Fruit fly (Drosophila melanogaster) whole organism, embryonic: ENCODE data around the gene CG5390.

Source experiments
- Abd-B ChIP-seq: fragments of 200-800 bp; sonication (Bioruptor generic); optimal IDR thresholded peaks from 2 replicates; lab custom pipeline; 2018; ENCODE audit warnings: missing biosample characterization, mild to moderate bottlenecking, missing genetic modification characterization, moderate library complexity
- Blimp-1 ChIP-seq: fragments of 200-800 bp; sonication (Bioruptor generic); optimal IDR thresholded peaks from 3 replicates; lab custom pipeline; 2018; ENCODE audit warnings: missing biosample characterization, missing genetic modification characterization, mild to moderate bottlenecking, moderate library complexity, missing genetic modification reagents
- C15 ChIP-seq: fragments of 200-800 bp; sonication (Bioruptor generic); IDR thresholded peaks from 3 replicates; pipeline ENCODE4 v1.3.6; 2022; ENCODE audit warnings: missing biosample characterization, missing genetic modification characterization
- CG11085 ChIP-seq: fragments of 200-800 bp; sonication (Bioruptor generic); IDR thresholded peaks from 2 replicates; pipeline ENCODE4 v1.3.6; 2022; ENCODE audit warnings: missing biosample characterization, missing genetic modification characterization
- CG11247 ChIP-seq: fragments of 200-800 bp; sonication (Bioruptor generic); IDR thresholded peaks from 2 replicates; pipeline ENCODE4 v1.3.6; 2022; ENCODE audit warnings: missing biosample characterization, missing genetic modification characterization
- CG12155 ChIP-seq: fragments of 200-800 bp; sonication (Bioruptor generic); optimal IDR thresholded peaks from 3 replicates; lab custom pipeline; 2016; ENCODE audit warnings: missing biosample characterization, missing genetic modification characterization
- CG13123 ChIP-seq: fragments of 200-800 bp; sonication (Bioruptor generic); optimal IDR thresholded peaks from 2 replicates; lab custom pipeline; 2016; ENCODE audit warnings: missing biosample characterization, missing genetic modification characterization
- CG14014 ChIP-seq: fragments of 200-800 bp; sonication (Bioruptor generic); IDR thresholded peaks from 2 replicates; pipeline ENCODE4 v1.3.6; 2022; ENCODE audit warnings: missing biosample characterization, missing genetic modification characterization
- CG1603 ChIP-seq: fragments of 200-800 bp; sonication (Bioruptor generic); optimal IDR thresholded peaks from 2 replicates; lab custom pipeline; 2019; ENCODE audit warnings: missing biosample characterization, mild to moderate bottlenecking, missing genetic modification characterization, moderate library complexity
- CG17186 ChIP-seq: fragments of 200-800 bp; sonication (Bioruptor generic); optimal IDR thresholded peaks from 3 replicates; lab custom pipeline; 2017; ENCODE audit warnings: missing biosample characterization, missing genetic modification reagents, missing genetic modification characterization
- CG33213 ChIP-seq: fragments of 200-800 bp; sonication (Bioruptor generic); optimal IDR thresholded peaks from 3 replicates; lab custom pipeline; 2016; ENCODE audit warnings: missing biosample characterization, missing genetic modification characterization
- CG4328 ChIP-seq: fragments of 200-800 bp; sonication (Bioruptor generic); optimal IDR thresholded peaks from 3 replicates; lab custom pipeline; 2017; ENCODE audit warnings: missing biosample characterization, missing genetic modification reagents, missing genetic modification characterization
- CG6854 ChIP-seq: fragments of 200-800 bp; sonication (Bioruptor generic); optimal IDR thresholded peaks from 3 replicates; lab custom pipeline; 2017; ENCODE audit warnings: missing biosample characterization, mild to moderate bottlenecking, missing genetic modification characterization
- CG8281 ChIP-seq: fragments of 200-800 bp; sonication (Bioruptor generic); optimal IDR thresholded peaks from 2 replicates; lab custom pipeline; 2018; ENCODE audit warnings: missing biosample characterization, mild to moderate bottlenecking, missing genetic modification characterization, moderate library complexity
- Deaf1 ChIP-seq: fragments of 200-800 bp; optimal IDR thresholded peaks from 3 replicates; lab custom pipeline; 2019; ENCODE audit warnings: missing biosample characterization, mild to moderate bottlenecking, missing genetic modification characterization, moderate library complexity
- Elba2 ChIP-seq: fragments of 200-800 bp; sonication (Bioruptor generic); optimal IDR thresholded peaks from 3 replicates; lab custom pipeline; 2016; ENCODE audit warnings: missing biosample characterization, missing genetic modification characterization
- Ets97D ChIP-seq: fragments of 200-800 bp; sonication (Bioruptor generic); optimal IDR thresholded peaks from 3 replicates; lab custom pipeline; 2016; ENCODE audit warnings: missing biosample characterization, missing genetic modification characterization
- Fer1 ChIP-seq: fragments of 200-800 bp; sonication (Bioruptor generic); optimal IDR thresholded peaks from 2 replicates; lab custom pipeline; 2017; ENCODE audit warnings: missing biosample characterization, mild to moderate bottlenecking, missing genetic modification characterization
- GATAe ChIP-seq: fragments of 200-800 bp; sonication (Bioruptor generic); conservative IDR thresholded peaks from 2 replicates; pipeline ENCODE4 v1.3.6; 2022; ENCODE audit warnings: missing biosample characterization, missing genetic modification characterization
- H15 ChIP-seq: fragments of 200-800 bp; sonication (Bioruptor generic); IDR thresholded peaks from 3 replicates; pipeline ENCODE4 v1.3.6; 2022; ENCODE audit warnings: missing biosample characterization, missing genetic modification characterization
- HmgD ChIP-seq: fragments of 200-800 bp; sonication (Bioruptor generic); optimal IDR thresholded peaks from 3 replicates; lab custom pipeline; 2016; ENCODE audit warnings: missing biosample characterization, missing genetic modification characterization
- Hr51 ChIP-seq, 2 experiments: fragments of 200-800 bp; sonication (Bioruptor generic); optimal IDR thresholded peaks; 2 replicates in 1 of 2; 3 replicates in 1 of 2; lab custom pipeline; 2016 to 2018; ENCODE audit warnings: missing biosample characterization in 2 of 2, missing genetic modification characterization in 2 of 2, mild to moderate bottlenecking in 1 of 2, moderate library complexity in 1 of 2
- Hsf ChIP-seq: fragments of 200-800 bp; sonication (Bioruptor generic); optimal IDR thresholded peaks from 3 replicates; lab custom pipeline; 2016; ENCODE audit warnings: missing biosample characterization, missing genetic modification characterization
- Med ChIP-seq: fragments of 200-800 bp; sonication (Bioruptor generic); peaks from one replicate; lab custom pipeline; 2016; ENCODE audit warnings: missing biosample characterization, missing genetic modification characterization, mild to moderate bottlenecking, inconsistent platforms, moderate library complexity
- Meics ChIP-seq: fragments of 200-800 bp; sonication (Bioruptor generic); optimal IDR thresholded peaks from 2 replicates; lab custom pipeline; 2017; ENCODE audit warnings: missing biosample characterization, mild to moderate bottlenecking, missing genetic modification characterization
- Neu2 ChIP-seq: fragments of 200-800 bp; sonication (Bioruptor generic); optimal IDR thresholded peaks from 3 replicates; lab custom pipeline; 2016; ENCODE audit warnings: missing biosample characterization, missing genetic modification characterization, borderline replicate concordance
- Rfx ChIP-seq: fragments of 200-800 bp; sonication (Bioruptor generic); IDR thresholded peaks from 2 replicates; pipeline ENCODE4 v1.3.6; 2022; ENCODE audit warnings: missing biosample characterization, missing genetic modification characterization
- Scr ChIP-seq: fragments of 200-800 bp; sonication (Bioruptor generic); IDR thresholded peaks from 2 replicates; pipeline ENCODE4 v1.3.6; 2022; ENCODE audit warnings: missing biosample characterization, missing genetic modification characterization; ENCODE audit not compliant: partially characterized antibody
- ab ChIP-seq: fragments of 200-800 bp; sonication (Bioruptor generic); optimal IDR thresholded peaks from 2 replicates; lab custom pipeline; 2016; ENCODE audit warnings: missing biosample characterization, missing genetic modification characterization
- abd-A ChIP-seq: fragments of 200-800 bp; sonication (Bioruptor generic); optimal IDR thresholded peaks from 3 replicates; lab custom pipeline; 2019; ENCODE audit warnings: missing biosample characterization, mild to moderate bottlenecking, missing genetic modification characterization, moderate library complexity
- amos ChIP-seq: fragments of 200-800 bp; sonication (Bioruptor generic); IDR thresholded peaks from 2 replicates; pipeline ENCODE4 v1.3.6; 2022; ENCODE audit warnings: missing biosample characterization, missing genetic modification characterization; ENCODE audit not compliant: partially characterized antibody
- ase ChIP-seq: fragments of 200-800 bp; sonication (Bioruptor generic); IDR thresholded peaks from 3 replicates; pipeline ENCODE4 v1.3.6; 2022; ENCODE audit warnings: missing biosample characterization, missing genetic modification characterization
- bab2 ChIP-seq: fragments of 200-800 bp; sonication (Bioruptor generic); optimal IDR thresholded peaks from 2 replicates; lab custom pipeline; 2016; ENCODE audit warnings: missing biosample characterization, missing genetic modification characterization
- en ChIP-seq: fragments of 200-800 bp; sonication (Bioruptor generic); optimal IDR thresholded peaks from 2 replicates; lab custom pipeline; 2016; ENCODE audit warnings: missing biosample characterization, missing genetic modification characterization
- h ChIP-seq: fragments of >200 bp; optimal IDR thresholded peaks from 2 replicates; lab custom pipeline; 2017
- lola ChIP-seq, 3 experiments: fragments of >200 bp in 2 of 3; fragments of 200-800 bp in 1 of 3; sonication (Bioruptor generic) in 1 of 3; optimal IDR thresholded peaks; 2 replicates each; lab custom pipeline; 2017 to 2019; ENCODE audit warnings: missing biosample characterization in 3 of 3, missing genetic modification characterization in 3 of 3, mild to moderate bottlenecking in 1 of 3, moderate library complexity in 1 of 3
- luna ChIP-seq: fragments of 200-800 bp; sonication (Bioruptor generic); optimal IDR thresholded peaks from 2 replicates; lab custom pipeline; 2016; ENCODE audit warnings: missing biosample characterization, missing genetic modification characterization
- mam ChIP-seq: fragments of 200-800 bp; sonication (Bioruptor generic); optimal IDR thresholded peaks from 3 replicates; lab custom pipeline; 2016; ENCODE audit warnings: missing biosample characterization, missing genetic modification characterization
- phol ChIP-seq: fragments of 200-800 bp; sonication (Bioruptor generic); optimal IDR thresholded peaks from 3 replicates; lab custom pipeline; 2018; ENCODE audit warnings: missing biosample characterization, mild to moderate bottlenecking, missing genetic modification characterization, moderate library complexity
- pzg ChIP-seq: fragments of 200-800 bp; sonication (Bioruptor generic); optimal IDR thresholded peaks from 3 replicates; lab custom pipeline; 2018; ENCODE audit warnings: missing biosample characterization, mild to moderate bottlenecking, missing genetic modification characterization, moderate library complexity
- ranshi ChIP-seq: fragments of 200-800 bp; sonication (Bioruptor generic); IDR thresholded peaks from 2 replicates; pipeline ENCODE4 v1.3.6; 2022; ENCODE audit warnings: missing biosample characterization, missing genetic modification characterization
- rib ChIP-seq: fragments of 200-800 bp; sonication (Bioruptor generic); IDR thresholded peaks from 2 replicates; pipeline ENCODE4 v1.3.6; 2022; ENCODE audit warnings: missing biosample characterization, missing genetic modification characterization
- scrt ChIP-seq: fragments of 200-800 bp; sonication (Bioruptor generic); optimal IDR thresholded peaks from 2 replicates; lab custom pipeline; 2018; ENCODE audit warnings: missing biosample characterization, mild to moderate bottlenecking, missing genetic modification characterization, moderate library complexity
- sd ChIP-seq: fragments of 200-800 bp; sonication (Bioruptor generic); optimal IDR thresholded peaks from 3 replicates; lab custom pipeline; 2018; ENCODE audit warnings: missing biosample characterization, mild to moderate bottlenecking, missing genetic modification characterization, moderate library complexity
- sima ChIP-seq: fragments of 200-800 bp; sonication (Bioruptor generic); optimal IDR thresholded peaks from 2 replicates; lab custom pipeline; 2016; ENCODE audit warnings: missing biosample characterization, missing genetic modification characterization
- slou ChIP-seq: fragments of 200-800 bp; sonication (Bioruptor generic); optimal IDR thresholded peaks from 3 replicates; lab custom pipeline; 2016; ENCODE audit warnings: missing biosample characterization, missing genetic modification characterization
- so ChIP-seq: fragments of 200-800 bp; sonication (Bioruptor generic); IDR thresholded peaks from 3 replicates; pipeline ENCODE4 v1.3.6; 2022; ENCODE audit warnings: missing biosample characterization, missing genetic modification characterization
- stc ChIP-seq: fragments of 200-800 bp; sonication (Bioruptor generic); IDR thresholded peaks from 2 replicates; pipeline ENCODE4 v1.3.6; 2022; ENCODE audit warnings: missing biosample characterization, missing genetic modification characterization
- stwl ChIP-seq: fragments of 200-800 bp; sonication (Bioruptor generic); optimal IDR thresholded peaks from 3 replicates; lab custom pipeline; 2018; ENCODE audit warnings: missing biosample characterization, mild to moderate bottlenecking, missing genetic modification characterization, moderate library complexity

The CG5390 gene

dm6 chr2L:10306518-10307260 is at the start of gene CG5390, which contains the start of gene CG4968:
CG5390 (minus strand) TSS chr2L:10306594.
CG4968 (plus strand) TSS chr2L:10306922.
- TF ChIP-seq GATAe (GFP tag; lab: Robert Waterston, UW) (no peak), CG1603 (tag; lab: Kevin White, UChicago) (peak; percentile 71), CG6854 (GFP tag; lab: Kevin White, UChicago) (no peak), stc (GFP tag; lab: Robert Waterston, UW) (peak; percentile 53; the same call in 1 of the 2 replicates), ab (GFP tag; lab: Kevin White, UChicago) (no peak), Deaf1 (tag; lab: Kevin White, UChicago) (no peak), Hr51 (GFP tag; optimal IDR thresholded peaks at IDR 0.05; lab: Kevin White, UChicago) (peak; percentile 30 to 83), so (GFP tag; lab: Robert Waterston, UW) (peak; percentile 57; the same call in 1 of the 3 replicates), luna (GFP tag; lab: Kevin White, UChicago) (no peak), mam (peak; percentile 2), Fer1 (GFP tag; lab: Kevin White, UChicago) (peak; percentile 83), en (GFP tag; lab: Kevin White, UChicago) (no peak), stwl (tag; lab: Kevin White, UChicago) (peak; percentile 87), abd-A (no peak), ase (GFP tag; lab: Robert Waterston, UW) (peak; percentile 49; the same call in 1 of the 3 replicates), CG11247 (GFP tag; lab: Robert Waterston, UW) (0 out of 2 replicates have a peak, but pooled peaks have one; percentile 34), scrt (GFP tag; lab: Kevin White, UChicago) (no peak), rib (GFP tag; lab: Robert Waterston, UW) (peak; percentile 20; the same call in 1 of the 2 replicates), CG4328 (GFP tag; lab: Kevin White, UChicago) (peak; percentile 70), CG12155 (GFP tag; lab: Kevin White, UChicago) (peak; percentile 67), CG33213 (GFP tag; lab: Kevin White, UChicago) (peak; percentile 22), Abd-B (GFP tag; lab: Kevin White, UChicago) (no peak), sd (tag; lab: Kevin White, UChicago) (peak; percentile 71), Med (peak; percentile 87), Neu2 (GFP tag; lab: Kevin White, UChicago) (no peak), amos (GFP tag; lab: Robert Waterston, UW) (no peak; the same call in 1 of the 2 replicates), phol (tag; lab: Kevin White, UChicago) (peak; percentile 70), CG17186 (GFP tag; lab: Kevin White, UChicago) (no peak), Elba2 (GFP tag; lab: Kevin White, UChicago) (no peak), Rfx (peak; percentile 72), Ets97D (GFP tag; lab: Kevin White, UChicago) (peak; percentile 77), h (lab: Kevin White, UChicago) (no peak), Meics (GFP tag; lab: Kevin White, UChicago) (peak; percentile 78), sima (GFP tag; lab: Kevin White, UChicago) (no peak), CG11085 (GFP tag; lab: Robert Waterston, UW) (peak; percentile 39; the same call in 1 of the 2 replicates), CG13123 (GFP tag; lab: Kevin White, UChicago) (peak; percentile 14), lola (GFP tag; optimal IDR thresholded peaks at IDR 0.05; lab: Kevin White, UChicago) (peak in 1 of 3 experiments; percentile 36), bab2 (GFP tag; lab: Kevin White, UChicago) (no peak), pzg (GFP tag; lab: Kevin White, UChicago) (peak; percentile 69), CG14014 (GFP tag; lab: Robert Waterston, UW) (peak; percentile 73; the same call in 1 of the 2 replicates), ranshi (GFP tag; lab: Robert Waterston, UW) (peak; percentile 47; the same call in 1 of the 2 replicates), slou (GFP tag; lab: Kevin White, UChicago) (peak; percentile 55), Hsf (GFP tag; lab: Kevin White, UChicago) (peak; percentile 34), C15 (GFP tag; lab: Robert Waterston, UW) (no peak), H15 (GFP tag; lab: Robert Waterston, UW) (peak; percentile 45; the same call in 1 of the 3 replicates), HmgD (GFP tag; lab: Kevin White, UChicago) (no peak), Scr (GFP tag; lab: Robert Waterston, UW) (peak; percentile 35; the same call in 1 of the 2 replicates), Blimp-1 (no peak), CG8281 (tag; lab: Kevin White, UChicago) (peak; percentile 17)
